Worm (Caenorhabditis elegans) whole organism, mixed stage, embryonic: Measurements from ENCODE around the gene str-153.

Source experiments
- ces-1 ChIP-seq: fragments of 150-350 bp; optimal IDR thresholded peaks from 2 replicates; lab custom pipeline; 2014; ENCODE audit warnings: missing biosample characterization, missing genetic modification reagents, missing genetic modification characterization
- elt-1 ChIP-seq: sonication (generic microtip); optimal IDR thresholded peaks from 2 replicates; lab custom pipeline; 2017; ENCODE audit warnings: missing genetic modification characterization, mild to moderate bottlenecking, missing compliant biosample characterization, antibody characterized with exemption, moderate library complexity, borderline replicate concordance; ENCODE audit not compliant: insufficient read depth

ce11 chrIV:4930754-4931322, 3.4 kb upstream of the str-153 start:
- TF ChIP-seq elt-1 (tag; lab: Kevin White, UChicago) (no peak), ces-1 (GFP tag; lab: Kevin White, UChicago) (no peak)
